Fruit fly (Drosophila melanogaster): ENCODE measurements around the gene rols.

dm6 chr3L:12095960-12096359 is 31.3 kb upstream of the rols start:
- TF ChIP-seq CG8478 (optimal IDR thresholded peaks at IDR 0.05) (no peak), CTCF (optimal IDR thresholded peaks at IDR 0.05) (no peak)
